Fruit fly (Drosophila melanogaster) whole organism: Measurements from ENCODE around the gene CG46314.

ENCODE experiments used
- CG8478 ChIP-seq: fragments of >200 bp; optimal IDR thresholded peaks from 2 replicates; lab custom pipeline; 2018; ENCODE audit warnings: inconsistent platforms
- Dll ChIP-seq: fragments of >200 bp; optimal IDR thresholded peaks from 2 replicates; lab custom pipeline; 2017
- EcR ChIP-seq, 2 experiments: fragments of >200 bp; optimal IDR thresholded peaks; 2 replicates each; lab custom pipeline; 2017; ENCODE audit warnings: missing biosample characterization in 2 of 2, missing genetic modification characterization in 2 of 2, missing genetic modification reagents in 2 of 2
- pan ChIP-seq: fragments of >200 bp; optimal IDR thresholded peaks from 2 replicates; lab custom pipeline; 2017
- psq ChIP-seq: fragments of >200 bp; optimal IDR thresholded peaks from 2 replicates; lab custom pipeline; 2017
- usp ChIP-seq: fragments of >200 bp; optimal IDR thresholded peaks from 2 replicates; lab custom pipeline; 2017; ENCODE audit warnings: missing biosample characterization, missing genetic modification characterization, mixed read lengths

dm6 chr2L:21322161-21322560 lies 8.0 kb downstream of the CG46314 start:
- no peak for TF ChIP-seq psq
- no peak for TF ChIP-seq pan (lab: Kevin White, UChicago)
- TF ChIP-seq usp = no peak
- TF ChIP-seq CG8478 (lab: Kevin White, UChicago) = no peak
- TF ChIP-seq Dll (lab: Kevin White, UChicago) = no peak
- TF ChIP-seq EcR (GFP tag; optimal IDR thresholded peaks at IDR 0.05; lab: Kevin White, UChicago) = no peak
